Fruit fly (Drosophila melanogaster) whole organism, wandering third instar larva: Measurements from ENCODE around the gene CG5172.
A peak's percentile ranks its signal among the peaks of the same experiment; 100 is the strongest.

Experiments used
- Dfd ChIP-seq: fragments of >200 bp; optimal IDR thresholded peaks from 2 replicates; lab custom pipeline; 2017; ENCODE audit warnings: missing biosample characterization, missing genetic modification characterization
- Myc ChIP-seq: fragments of >200 bp; optimal IDR thresholded peaks from 2 replicates; lab custom pipeline; 2017
- OdsH ChIP-seq: fragments of 200-800 bp; sonication (Bioruptor generic); optimal IDR thresholded peaks from 2 replicates; lab custom pipeline; 2016; ENCODE audit warnings: missing biosample characterization, mild to moderate bottlenecking, missing genetic modification characterization
- Rel ChIP-seq, 2 experiments: fragments of 200-800 bp; sonication (Bioruptor generic) in 1 of 2; optimal IDR thresholded peaks; 2 replicates in 1 of 2; 3 replicates in 1 of 2; lab custom pipeline; 2016 to 2019; ENCODE audit warnings: mild to moderate bottlenecking in 2 of 2, missing biosample characterization in 2 of 2, missing genetic modification characterization in 2 of 2, moderate library complexity in 1 of 2
- Vsx2 ChIP-seq: fragments of 200-300, 225-300 bp; sonication (Bioruptor generic); optimal IDR thresholded peaks from 2 replicates; lab custom pipeline; 2018; ENCODE audit warnings: missing biosample characterization, missing genetic modification characterization; ENCODE audit not compliant: partially characterized antibody
- br ChIP-seq: fragments of 200-800 bp; sonication (Bioruptor generic); optimal IDR thresholded peaks from 2 replicates; lab custom pipeline; 2016; ENCODE audit warnings: missing biosample characterization, missing genetic modification characterization
- fru ChIP-seq: fragments of 200-800 bp; sonication (Bioruptor generic); optimal IDR thresholded peaks from 3 replicates; lab custom pipeline; 2016; ENCODE audit warnings: missing biosample characterization, mild to moderate bottlenecking, missing genetic modification characterization
- h ChIP-seq: fragments of 200-800 bp; sonication (Bioruptor generic); optimal IDR thresholded peaks from 3 replicates; lab custom pipeline; 2016; ENCODE audit warnings: missing biosample characterization, mild to moderate bottlenecking, missing genetic modification characterization
- pan ChIP-seq: fragments of >200 bp; optimal IDR thresholded peaks from 2 replicates; lab custom pipeline; 2017
- woc ChIP-seq: sonication (Bioruptor generic); optimal IDR thresholded peaks from 2 replicates; lab custom pipeline; 2016; ENCODE audit warnings: missing biosample characterization, mild to moderate bottlenecking, missing genetic modification characterization

- TF ChIP-seq br (GFP tag; lab: Kevin White, UChicago) (no peak), h (peak; percentile 16), Rel (GFP tag; optimal IDR thresholded peaks at IDR 0.05; lab: Kevin White, UChicago) (no peak), Rel (tag; optimal IDR thresholded peaks at IDR 0.05; lab: Kevin White, UChicago) (no peak), Myc (no peak), pan (lab: Kevin White, UChicago) (no peak), Vsx2 (GFP tag; lab: Kevin White, UChicago) (no peak), Dfd (GFP tag; lab: Kevin White, UChicago) (no peak), OdsH (peak; percentile 20), woc (GFP tag; lab: Kevin White, UChicago) (no peak), fru (GFP tag; lab: Kevin White, UChicago) (no peak)
Observed at dm6 chrX:17187495-17187894, 33.7 kb upstream of the CG5172 start.
